Fruit fly (Drosophila melanogaster) whole organism, embryonic: ENCODE results near the gene Polr3H.

Experiments used
- CG10959 ChIP-seq: fragments of 200-800 bp; sonication (Bioruptor generic); IDR thresholded peaks from 2 replicates; pipeline ENCODE4 v1.3.6; 2022; ENCODE audit warnings: missing biosample characterization, missing genetic modification characterization
- CG11398 ChIP-seq: fragments of 200-800 bp; sonication (Bioruptor generic); optimal IDR thresholded peaks from 2 replicates; lab custom pipeline; 2016; ENCODE audit warnings: missing biosample characterization, missing genetic modification characterization
- CG13287 ChIP-seq: fragments of 200-800 bp; sonication (Bioruptor generic); IDR thresholded peaks from 2 replicates; pipeline ENCODE4 v1.3.6; 2022; ENCODE audit warnings: missing biosample characterization, missing genetic modification characterization; ENCODE audit not compliant: partially characterized antibody
- CG14050 ChIP-seq: fragments of 200-800 bp; sonication (Bioruptor generic); IDR thresholded peaks from 3 replicates; pipeline ENCODE4 v1.3.6; 2022; ENCODE audit warnings: missing biosample characterization, missing genetic modification characterization
- CG15479 ChIP-seq: fragments of 200-800 bp; sonication (Bioruptor generic); optimal IDR thresholded peaks from 3 replicates; lab custom pipeline; 2019; ENCODE audit warnings: missing biosample characterization, mild to moderate bottlenecking, missing genetic modification characterization, moderate library complexity
- CG1603 ChIP-seq: fragments of 200-800 bp; sonication (Bioruptor generic); optimal IDR thresholded peaks from 2 replicates; lab custom pipeline; 2019; ENCODE audit warnings: missing biosample characterization, mild to moderate bottlenecking, missing genetic modification characterization, moderate library complexity
- CG16779 ChIP-seq: fragments of 200-800 bp; sonication (Bioruptor generic); IDR thresholded peaks from 2 replicates; pipeline ENCODE4 v1.3.6; 2022; ENCODE audit warnings: missing biosample characterization, missing genetic modification characterization
- CG18764 ChIP-seq: fragments of 200-800 bp; sonication (Bioruptor generic); optimal IDR thresholded peaks from 3 replicates; lab custom pipeline; 2016; ENCODE audit warnings: missing biosample characterization, missing genetic modification characterization
- CG2116 ChIP-seq: fragments of 200-800 bp; sonication (Bioruptor generic); optimal IDR thresholded peaks from 3 replicates; lab custom pipeline; 2018; ENCODE audit warnings: missing biosample characterization, mild to moderate bottlenecking, missing genetic modification characterization
- CG2120 ChIP-seq: fragments of 200-800 bp; sonication (Bioruptor generic); optimal IDR thresholded peaks from 3 replicates; lab custom pipeline; 2016; ENCODE audit warnings: missing biosample characterization, missing genetic modification characterization
- CG32532 ChIP-seq: fragments of 200-800 bp; sonication (Bioruptor generic); IDR thresholded peaks from 2 replicates; pipeline ENCODE4 v1.3.6; 2022; ENCODE audit warnings: missing biosample characterization, missing genetic modification characterization
- CG32767 ChIP-seq: fragments of 200-800 bp; sonication (Bioruptor generic); IDR thresholded peaks from 2 replicates; pipeline ENCODE4 v1.3.6; 2022; ENCODE audit warnings: missing biosample characterization, missing genetic modification characterization
- CG4707 ChIP-seq: fragments of 200-800 bp; sonication (Bioruptor generic); optimal IDR thresholded peaks from 2 replicates; lab custom pipeline; 2018; ENCODE audit warnings: missing biosample characterization, mild to moderate bottlenecking, missing genetic modification characterization, moderate library complexity
- CG8281 ChIP-seq: fragments of 200-800 bp; sonication (Bioruptor generic); optimal IDR thresholded peaks from 2 replicates; lab custom pipeline; 2018; ENCODE audit warnings: missing biosample characterization, mild to moderate bottlenecking, missing genetic modification characterization, moderate library complexity
- CG9727 ChIP-seq: fragments of 200-800 bp; sonication (Bioruptor generic); optimal IDR thresholded peaks from 3 replicates; lab custom pipeline; 2017; ENCODE audit warnings: missing biosample characterization, mild to moderate bottlenecking, missing genetic modification characterization
- CrebB ChIP-seq: fragments of 200-800 bp; sonication (Bioruptor generic); optimal IDR thresholded peaks from 3 replicates; lab custom pipeline; 2018; ENCODE audit warnings: missing biosample characterization, mild to moderate bottlenecking, missing genetic modification characterization
- Dfd ChIP-seq, 2 experiments: fragments of >200 bp; optimal IDR thresholded peaks; 2 replicates each; lab custom pipeline; 2017; ENCODE audit warnings: missing biosample characterization in 2 of 2, missing genetic modification characterization in 2 of 2
- Dll ChIP-seq: fragments of 200-800 bp; sonication (Bioruptor generic); IDR thresholded peaks from 4 replicates; pipeline ENCODE4 v1.3.6; 2022; ENCODE audit warnings: missing biosample characterization, missing genetic modification characterization; ENCODE audit not compliant: partially characterized antibody
- Doc3 ChIP-seq: fragments of 200-800 bp; sonication (Bioruptor generic); IDR thresholded peaks from 3 replicates; pipeline ENCODE4 v1.3.6; 2022; ENCODE audit warnings: missing biosample characterization, missing genetic modification characterization; ENCODE audit not compliant: partially characterized antibody
- Drgx ChIP-seq: fragments of 200-800 bp; sonication (Bioruptor generic); IDR thresholded peaks from 2 replicates; pipeline ENCODE4 v1.3.6; 2022; ENCODE audit warnings: missing biosample characterization, missing genetic modification characterization
- Elba2 ChIP-seq: fragments of 200-800 bp; sonication (Bioruptor generic); optimal IDR thresholded peaks from 3 replicates; lab custom pipeline; 2016; ENCODE audit warnings: missing biosample characterization, missing genetic modification characterization
- HLHmδ ChIP-seq: fragments of 200-800 bp; sonication (Bioruptor generic); optimal IDR thresholded peaks from 2 replicates; lab custom pipeline; 2018; ENCODE audit warnings: missing biosample characterization, mild to moderate bottlenecking, missing genetic modification characterization, moderate library complexity
- MESR4 ChIP-seq: fragments of 200-800 bp; sonication (Bioruptor generic); optimal IDR thresholded peaks from 2 replicates; lab custom pipeline; 2018; ENCODE audit warnings: missing biosample characterization, mild to moderate bottlenecking, missing genetic modification characterization, moderate library complexity
- NC2α ChIP-seq: fragments of 200-800 bp; sonication (Bioruptor generic); optimal IDR thresholded peaks from 2 replicates; lab custom pipeline; 2016; ENCODE audit warnings: missing biosample characterization, missing genetic modification characterization
- NfI ChIP-seq: fragments of 200-800 bp; sonication (Bioruptor generic); optimal IDR thresholded peaks from 3 replicates; lab custom pipeline; 2018; ENCODE audit warnings: missing biosample characterization, mild to moderate bottlenecking, missing genetic modification characterization, moderate library complexity
- Pdp1 ChIP-seq, 2 experiments: fragments of 200-800 bp; sonication (Bioruptor generic); optimal IDR thresholded peaks; 3 replicates each; lab custom pipeline; 2016; ENCODE audit warnings: missing biosample characterization in 2 of 2, missing genetic modification characterization in 2 of 2, mild to moderate bottlenecking in 1 of 2, moderate library complexity in 1 of 2
- Ptx1 ChIP-seq: fragments of 200-800 bp; sonication (Bioruptor generic); IDR thresholded peaks from 2 replicates; pipeline ENCODE4 v1.3.6; 2022; ENCODE audit warnings: missing biosample characterization, missing genetic modification characterization
- Ravus ChIP-seq: fragments of 200-800 bp; sonication (Bioruptor generic); IDR thresholded peaks from 2 replicates; pipeline ENCODE4 v1.3.6; 2022; ENCODE audit warnings: missing biosample characterization, missing genetic modification characterization
- Rfx ChIP-seq: fragments of 200-800 bp; sonication (Bioruptor generic); IDR thresholded peaks from 2 replicates; pipeline ENCODE4 v1.3.6; 2022; ENCODE audit warnings: missing biosample characterization, missing genetic modification characterization
- Tbp ChIP-seq: fragments of >200 bp; optimal IDR thresholded peaks from 2 replicates; lab custom pipeline; 2018; ENCODE audit warnings: missing biosample characterization, missing genetic modification characterization
- ash1 ChIP-seq: fragments of 200-800 bp; sonication (Bioruptor generic); optimal IDR thresholded peaks from 2 replicates; lab custom pipeline; 2018; ENCODE audit warnings: missing biosample characterization, mild to moderate bottlenecking, missing genetic modification characterization
- bsh ChIP-seq, 2 experiments: fragments of 200-800 bp; sonication (Bioruptor generic); optimal IDR thresholded peaks; 2 replicates each; lab custom pipeline; 2017 to 2018; ENCODE audit warnings: mild to moderate bottlenecking in 2 of 2, missing biosample characterization in 2 of 2, missing genetic modification characterization in 2 of 2, moderate library complexity in 1 of 2
- gce ChIP-seq: fragments of 200-800 bp; sonication (Bioruptor generic); IDR thresholded peaks from 3 replicates; pipeline ENCODE4 v1.3.6; 2022; ENCODE audit warnings: missing biosample characterization, missing genetic modification characterization
- grau ChIP-seq: fragments of 200-800 bp; optimal IDR thresholded peaks from 3 replicates; lab custom pipeline; 2019; ENCODE audit warnings: missing biosample characterization, mild to moderate bottlenecking, missing genetic modification characterization, moderate library complexity
- jumu ChIP-seq: fragments of 200-800 bp; sonication (Bioruptor generic); optimal IDR thresholded peaks from 3 replicates; lab custom pipeline; 2016; ENCODE audit warnings: missing biosample characterization, missing genetic modification characterization
- ken ChIP-seq: fragments of 200-800 bp; sonication (Bioruptor generic); IDR thresholded peaks from 3 replicates; pipeline ENCODE4 v1.3.6; 2022; ENCODE audit warnings: missing biosample characterization, missing genetic modification characterization
- mirr ChIP-seq: fragments of 200-800 bp; sonication (Bioruptor generic); optimal IDR thresholded peaks from 3 replicates; lab custom pipeline; 2018; ENCODE audit warnings: missing biosample characterization, mild to moderate bottlenecking, missing genetic modification characterization
- nom ChIP-seq: fragments of 200-800 bp; sonication (Bioruptor generic); optimal IDR thresholded peaks from 2 replicates; lab custom pipeline; 2017; ENCODE audit warnings: missing biosample characterization, missing genetic modification characterization, mild to moderate bottlenecking, moderate library complexity, missing genetic modification reagents
- peb ChIP-seq: fragments of 200-800 bp; sonication (Bioruptor generic); IDR thresholded peaks from 2 replicates; pipeline ENCODE4 v1.3.6; 2022; ENCODE audit warnings: missing biosample characterization, missing genetic modification characterization
- pita ChIP-seq: fragments of 200-800 bp; sonication (Bioruptor generic); optimal IDR thresholded peaks from 2 replicates; lab custom pipeline; 2017; ENCODE audit warnings: missing biosample characterization, mild to moderate bottlenecking, missing genetic modification characterization
- pros ChIP-seq: fragments of 200-800 bp; sonication (Bioruptor generic); optimal IDR thresholded peaks from 3 replicates; lab custom pipeline; 2019; ENCODE audit warnings: missing biosample characterization, mild to moderate bottlenecking, missing genetic modification characterization, moderate library complexity
- rib ChIP-seq: fragments of 200-800 bp; sonication (Bioruptor generic); IDR thresholded peaks from 2 replicates; pipeline ENCODE4 v1.3.6; 2022; ENCODE audit warnings: missing biosample characterization, missing genetic modification characterization
- scrt ChIP-seq: fragments of 200-800 bp; sonication (Bioruptor generic); optimal IDR thresholded peaks from 2 replicates; lab custom pipeline; 2018; ENCODE audit warnings: missing biosample characterization, mild to moderate bottlenecking, missing genetic modification characterization, moderate library complexity
- slou ChIP-seq: fragments of 200-800 bp; sonication (Bioruptor generic); optimal IDR thresholded peaks from 3 replicates; lab custom pipeline; 2016; ENCODE audit warnings: missing biosample characterization, missing genetic modification characterization
- stc ChIP-seq: fragments of 200-800 bp; sonication (Bioruptor generic); IDR thresholded peaks from 2 replicates; pipeline ENCODE4 v1.3.6; 2022; ENCODE audit warnings: missing biosample characterization, missing genetic modification characterization
- vfl ChIP-seq: fragments of 200-800 bp; sonication (Bioruptor generic); optimal IDR thresholded peaks from 2 replicates; lab custom pipeline; 2016; ENCODE audit warnings: missing biosample characterization, missing genetic modification characterization
- zf30C ChIP-seq: fragments of 200-800 bp; sonication (Bioruptor generic); optimal IDR thresholded peaks from 3 replicates; lab custom pipeline; 2018; ENCODE audit warnings: missing biosample characterization, mild to moderate bottlenecking, missing genetic modification characterization

Gene Polr3H

dm6 chr3L:11630684-11631083 lies 17.9 kb upstream of the Polr3H start (continued):
- TF ChIP-seq CG2120 (GFP tag; lab: Kevin White, UChicago) (no peak), CG1603 (tag; lab: Kevin White, UChicago) (peak; percentile 5), NfI (GFP tag; lab: Kevin White, UChicago) (no peak), Elba2 (GFP tag; lab: Kevin White, UChicago) (no peak), CG2116 (GFP tag; lab: Kevin White, UChicago) (peak; percentile 48), bsh (GFP tag; optimal IDR thresholded peaks at IDR 0.05; lab: Kevin White, UChicago) (no peak), CG32767 (no peak), CG15479 (GFP tag; lab: Kevin White, UChicago) (no peak), Dll (peak; percentile 32; the same call in 1 of the 4 replicates), Pdp1 (GFP tag; optimal IDR thresholded peaks at IDR 0.05; lab: Kevin White, UChicago) (peak in 1 of 2 experiments; percentile 64), Doc3 (GFP tag; lab: Robert Waterston, UW) (0 out of 3 replicates have a peak, but pooled peaks have one; percentile 36), Ptx1 (no peak), zf30C (GFP tag; lab: Kevin White, UChicago) (no peak), CG13287 (GFP tag; lab: Robert Waterston, UW) (peak; percentile 56; the same call in 1 of the 2 replicates), CG11398 (GFP tag; lab: Kevin White, UChicago) (no peak), pita (GFP tag; lab: Kevin White, UChicago) (no peak), grau (tag; lab: Kevin White, UChicago) (no peak), CG18764 (GFP tag; lab: Kevin White, UChicago) (no peak), ash1 (GFP tag; lab: Kevin White, UChicago) (no peak)
- TF ChIP-seq, all 482 proteins: peak for 26

dm6 chr3L:11631092-11631491 lies 17.5 kb upstream of the Polr3H start, which contains the start of gene CG32091:
Gene CG32091, plus strand, starts transcription at chr3L:11631392.
- TF ChIP-seq CG32532 (no peak), Ravus (GFP tag; lab: Robert Waterston, UW) (no peak), CG16779 (GFP tag; lab: Robert Waterston, UW) (0 out of 2 replicates have a peak, but pooled peaks have one; percentile 11), rib (GFP tag; lab: Robert Waterston, UW) (0 out of 2 replicates have a peak, but pooled peaks have one; percentile 20), HLHmδ (GFP tag; lab: Kevin White, UChicago) (no peak), CG8281 (no peak), CG14050 (no peak), NC2α (GFP tag; lab: Kevin White, UChicago) (no peak)

- TF ChIP-seq Drgx (GFP tag; lab: Robert Waterston, UW) = peak; percentile 64
- TF ChIP-seq nom = peak; percentile 81
- TF ChIP-seq Tbp (GFP tag; lab: Kevin White, UChicago) = no peak
- peak in 1 of 2 experiments; percentile 83 for TF ChIP-seq bsh (GFP tag; optimal IDR thresholded peaks at IDR 0.05; lab: Kevin White, UChicago)
- TF ChIP-seq, all 482 proteins: peak for 3
Observed at dm6 chr3L:11634551-11634950, 14.0 kb upstream of the Polr3H start.

- TF ChIP-seq stc (GFP tag; lab: Robert Waterston, UW) (no peak), CG4707 (GFP tag; lab: Kevin White, UChicago) (no peak), gce (no peak), Dfd (GFP tag; optimal IDR thresholded peaks at IDR 0.05; lab: Kevin White, UChicago) (no peak), peb (GFP tag; lab: Robert Waterston, UW) (no peak), mirr (GFP tag; lab: Kevin White, UChicago) (no peak), jumu (no peak), pros (GFP tag; lab: Kevin White, UChicago) (no peak), MESR4 (GFP tag; lab: Kevin White, UChicago) (no peak), CG9727 (no peak), Rfx (GFP tag; lab: Robert Waterston, UW) (no peak), scrt (GFP tag; lab: Kevin White, UChicago) (no peak), CG10959 (no peak), vfl (GFP tag; lab: Kevin White, UChicago) (no peak), CrebB (tag; lab: Kevin White, UChicago) (no peak), ken (GFP tag; lab: Robert Waterston, UW) (no peak), slou (GFP tag; lab: Kevin White, UChicago) (no peak)
Observed at dm6 chr3L:11636829-11637228, 11.7 kb upstream of the Polr3H start.
